Fruit fly (Drosophila melanogaster) whole organism, pupa: ENCODE results near the gene RpL23A.

ENCODE experiments used
- CG10348 ChIP-seq: fragments of 200-800 bp; sonication (Bioruptor generic); IDR thresholded peaks from 2 replicates; pipeline ENCODE4 v1.3.6; 2022; ENCODE audit warnings: missing biosample characterization, missing genetic modification characterization
- CG12605 ChIP-seq: fragments of 200-800 bp; sonication (Bioruptor generic); IDR thresholded peaks from 2 replicates; pipeline ENCODE4 v1.3.6; 2022; ENCODE audit warnings: missing biosample characterization, missing genetic modification characterization
- CG13204 ChIP-seq: fragments of 200-800 bp; sonication (Bioruptor generic); optimal IDR thresholded peaks from 2 replicates; lab custom pipeline; 2018; ENCODE audit warnings: missing biosample characterization, mild to moderate bottlenecking, missing genetic modification characterization, moderate library complexity
- CG14655 ChIP-seq: fragments of 200-800 bp; sonication (Bioruptor generic); optimal IDR thresholded peaks from 3 replicates; lab custom pipeline; 2017; ENCODE audit warnings: mild to moderate bottlenecking, missing biosample characterization, missing genetic modification reagents, missing genetic modification characterization
- CG15710 ChIP-seq: fragments of 200-800 bp; sonication (Bioruptor generic); optimal IDR thresholded peaks from 2 replicates; lab custom pipeline; 2018; ENCODE audit warnings: missing biosample characterization, mild to moderate bottlenecking, missing genetic modification characterization, moderate library complexity
- CG17806 ChIP-seq: fragments of 200-800 bp; sonication (Bioruptor generic); optimal IDR thresholded peaks from 2 replicates; lab custom pipeline; 2018; ENCODE audit warnings: missing biosample characterization, mild to moderate bottlenecking, missing genetic modification characterization, moderate library complexity
- CG32121 ChIP-seq: fragments of 200-800 bp; sonication (Bioruptor generic); IDR thresholded peaks from 2 replicates; pipeline ENCODE4 v1.3.6; 2022; ENCODE audit warnings: missing biosample characterization, missing genetic modification characterization
- CG34367 ChIP-seq: fragments of 200-800 bp; sonication (Bioruptor generic); optimal IDR thresholded peaks from 2 replicates; lab custom pipeline; 2018; ENCODE audit warnings: missing biosample characterization, mild to moderate bottlenecking, missing genetic modification characterization
- CG4496 ChIP-seq: fragments of 200-800 bp; sonication (Bioruptor generic); IDR thresholded peaks from 3 replicates; pipeline ENCODE4 v1.3.6; 2022; ENCODE audit warnings: missing biosample characterization, missing genetic modification characterization
- CG8159 ChIP-seq: fragments of 200-800 bp; sonication (Bioruptor generic); optimal IDR thresholded peaks from 3 replicates; lab custom pipeline; 2018; ENCODE audit warnings: missing biosample characterization, mild to moderate bottlenecking, missing genetic modification characterization, moderate library complexity
- CG8301 ChIP-seq: fragments of 200-800 bp; sonication (Bioruptor generic); optimal IDR thresholded peaks from 2 replicates; lab custom pipeline; 2018; ENCODE audit warnings: missing biosample characterization, mild to moderate bottlenecking, missing genetic modification characterization
- CG9948 ChIP-seq: fragments of 200-800 bp; sonication (Bioruptor generic); optimal IDR thresholded peaks from 2 replicates; lab custom pipeline; 2018; ENCODE audit warnings: missing biosample characterization, mild to moderate bottlenecking, missing genetic modification characterization, moderate library complexity
- D1 ChIP-seq: fragments of 200-800 bp; sonication (Bioruptor generic); optimal IDR thresholded peaks from 2 replicates; lab custom pipeline; 2018; ENCODE audit warnings: missing biosample characterization, mild to moderate bottlenecking, missing genetic modification characterization, moderate library complexity
- EcR ChIP-seq: fragments of 200-800 bp; sonication (Bioruptor generic); optimal IDR thresholded peaks from 3 replicates; lab custom pipeline; 2019; ENCODE audit warnings: missing biosample characterization, missing genetic modification characterization, mild to moderate bottlenecking, moderate library complexity, missing genetic modification reagents
- Ets98B ChIP-seq: fragments of 200-800 bp; sonication (Bioruptor generic); IDR thresholded peaks from 2 replicates; pipeline ENCODE4 v1.3.6; 2022; ENCODE audit warnings: missing biosample characterization, missing genetic modification characterization
- Pif1A ChIP-seq: fragments of 200-800 bp; sonication (Bioruptor generic); optimal IDR thresholded peaks from 3 replicates; lab custom pipeline; 2016; ENCODE audit warnings: missing biosample characterization, missing genetic modification characterization
- Pif1B ChIP-seq: fragments of 200-800 bp; sonication (Bioruptor generic); optimal IDR thresholded peaks from 3 replicates; lab custom pipeline; 2016; ENCODE audit warnings: missing biosample characterization, missing genetic modification characterization
- Snoo ChIP-seq: fragments of 200-800 bp; sonication (Bioruptor generic); optimal IDR thresholded peaks from 3 replicates; lab custom pipeline; 2017; ENCODE audit warnings: missing biosample characterization, mild to moderate bottlenecking, missing genetic modification characterization, inconsistent platforms
- fd96Ca ChIP-seq: fragments of 200-800 bp; sonication (Bioruptor generic); IDR thresholded peaks from 3 replicates; pipeline ENCODE4 v1.3.6; 2022; ENCODE audit warnings: missing biosample characterization, missing genetic modification characterization
- gl ChIP-seq: fragments of 200-800 bp; sonication (Bioruptor generic); optimal IDR thresholded peaks from 2 replicates; lab custom pipeline; 2018; ENCODE audit warnings: missing biosample characterization, mild to moderate bottlenecking, missing genetic modification characterization
- rn ChIP-seq: fragments of 200-800 bp; sonication (Bioruptor generic); IDR thresholded peaks from 2 replicates; pipeline ENCODE4 v1.3.6; 2022; ENCODE audit warnings: missing biosample characterization, missing genetic modification characterization

Gene RpL23A

dm6 chr3L:1694317-1694716, 25.9 kb upstream of the RpL23A start, which contains the start of gene CG12011:
Gene CG12011 (plus strand): TSS chr3L:1694617.
- TF ChIP-seq Pif1B (GFP tag; lab: Kevin White, UChicago): no peak
- TF ChIP-seq CG4496: no peak
- no peak for TF ChIP-seq D1 (tag; lab: Kevin White, UChicago)
- TF ChIP-seq CG13204 (GFP tag; lab: Kevin White, UChicago): no peak
- no peak for TF ChIP-seq CG9948 (tag; lab: Kevin White, UChicago)
- no peak for TF ChIP-seq EcR (GFP tag; lab: Kevin White, UChicago)
- TF ChIP-seq Snoo (tag; lab: Kevin White, UChicago): no peak
- TF ChIP-seq CG12605 (GFP tag; lab: Robert Waterston, UW): no peak
- no peak for TF ChIP-seq Ets98B (GFP tag; lab: Robert Waterston, UW)
- TF ChIP-seq CG14655: no peak
- TF ChIP-seq CG32121 (GFP tag; lab: Robert Waterston, UW): no peak

- TF ChIP-seq CG15710: peak; percentile 44
- no peak for TF ChIP-seq CG10348 (GFP tag; lab: Robert Waterston, UW)
- no peak for TF ChIP-seq CG4496
- TF ChIP-seq CG32121 (GFP tag; lab: Robert Waterston, UW): no peak
- TF ChIP-seq CG8159: peak; percentile 74
- TF ChIP-seq gl (tag; lab: Kevin White, UChicago): peak; percentile 10
- TF ChIP-seq CG34367 (tag; lab: Kevin White, UChicago): peak; percentile 36
- peak; percentile 33 for TF ChIP-seq CG8301 (tag; lab: Kevin White, UChicago)
- TF ChIP-seq rn (GFP tag; lab: Robert Waterston, UW): no peak
- TF ChIP-seq CG9948 (tag; lab: Kevin White, UChicago): peak; percentile 56
- peak; percentile 61 for TF ChIP-seq CG14655
- peak; percentile 70 for TF ChIP-seq CG17806 (tag; lab: Kevin White, UChicago)
Measured at dm6 chr3L:1692859-1693258, 24.4 kb upstream of the RpL23A start.

- peak; percentile 76 for TF ChIP-seq Ets98B (GFP tag; lab: Robert Waterston, UW)
- peak; percentile 90 for TF ChIP-seq gl (tag; lab: Kevin White, UChicago)
- peak; percentile 76 for TF ChIP-seq EcR (GFP tag; lab: Kevin White, UChicago)
- peak; percentile 78 for TF ChIP-seq CG17806 (tag; lab: Kevin White, UChicago)
- TF ChIP-seq CG13204 (GFP tag; lab: Kevin White, UChicago): peak; percentile 83
- peak; percentile 90 for TF ChIP-seq CG4496
- peak; percentile 90 for TF ChIP-seq CG34367 (tag; lab: Kevin White, UChicago)
- TF ChIP-seq rn (GFP tag; lab: Robert Waterston, UW): peak; percentile 80
- TF ChIP-seq Snoo (tag; lab: Kevin White, UChicago): peak; percentile 87
- TF ChIP-seq CG12605 (GFP tag; lab: Robert Waterston, UW): peak; percentile 70
- peak; percentile 78 for TF ChIP-seq CG14655
- peak; percentile 63 for TF ChIP-seq CG32121 (GFP tag; lab: Robert Waterston, UW)
- peak; percentile 81 for TF ChIP-seq CG8301 (tag; lab: Kevin White, UChicago)
- peak; percentile 88 for TF ChIP-seq CG8159
- TF ChIP-seq Pif1B (GFP tag; lab: Kevin White, UChicago): peak; percentile 81
- TF ChIP-seq D1 (tag; lab: Kevin White, UChicago): peak; percentile 56
- peak; percentile 92 for TF ChIP-seq CG15710
- peak; percentile 91 for TF ChIP-seq CG9948 (tag; lab: Kevin White, UChicago)
- TF ChIP-seq CG10348 (GFP tag; lab: Robert Waterston, UW): no peak
- TF ChIP-seq Pif1A (GFP tag; lab: Kevin White, UChicago): peak; percentile 88
- peak; percentile 89 for TF ChIP-seq fd96Ca (GFP tag; lab: Robert Waterston, UW)
- TF ChIP-seq, all 21 proteins: peak for 20
Measured at dm6 chr3L:1692122-1692786, 23.8 kb upstream of the RpL23A start.

dm6 chr3L:1690727-1691413, 22.4 kb upstream of the RpL23A start:
- TF ChIP-seq rn (GFP tag; lab: Robert Waterston, UW) (peak; percentile 44; the same call in 1 of the 2 replicates), Snoo (tag; lab: Kevin White, UChicago) (peak; percentile 54), CG8301 (tag; lab: Kevin White, UChicago) (peak; percentile 77), CG9948 (tag; lab: Kevin White, UChicago) (peak; percentile 85), fd96Ca (GFP tag; lab: Robert Waterston, UW) (peak; percentile 86), CG12605 (GFP tag; lab: Robert Waterston, UW) (peak; percentile 63), gl (tag; lab: Kevin White, UChicago) (peak; percentile 70), Pif1B (GFP tag; lab: Kevin White, UChicago) (peak; percentile 73), CG17806 (tag; lab: Kevin White, UChicago) (peak; percentile 83), EcR (GFP tag; lab: Kevin White, UChicago) (no peak), CG32121 (GFP tag; lab: Robert Waterston, UW) (peak; percentile 55; the same call in 1 of the 2 replicates), Ets98B (GFP tag; lab: Robert Waterston, UW) (peak; percentile 72), CG8159 (peak; percentile 86), CG14655 (peak; percentile 81), CG15710 (peak; percentile 79), CG13204 (GFP tag; lab: Kevin White, UChicago) (peak; percentile 39), CG4496 (peak; percentile 86), D1 (tag; lab: Kevin White, UChicago) (peak; percentile 28), CG34367 (tag; lab: Kevin White, UChicago) (peak; percentile 72), Pif1A (GFP tag; lab: Kevin White, UChicago) (peak; percentile 86), CG10348 (GFP tag; lab: Robert Waterston, UW) (no peak)
